Fruit fly (Drosophila melanogaster) whole organism, embryonic: Measurements from ENCODE around the gene Wwox.

ENCODE experiments used
- CG10274 ChIP-seq: fragments of 200-800 bp; sonication (Bioruptor generic); optimal IDR thresholded peaks from 3 replicates; lab custom pipeline; 2017; ENCODE audit warnings: missing biosample characterization, mild to moderate bottlenecking, missing genetic modification characterization
- CG14050 ChIP-seq: fragments of 200-800 bp; sonication (Bioruptor generic); IDR thresholded peaks from 3 replicates; pipeline ENCODE4 v1.3.6; 2022; ENCODE audit warnings: missing biosample characterization, missing genetic modification characterization
- CG14441 ChIP-seq: fragments of 200-800 bp; sonication (Bioruptor generic); IDR thresholded peaks from 2 replicates; pipeline ENCODE4 v1.3.6; 2022; ENCODE audit warnings: missing biosample characterization, missing genetic modification characterization
- CG17359 ChIP-seq: fragments of 200-800 bp; sonication (Bioruptor generic); optimal IDR thresholded peaks from 3 replicates; lab custom pipeline; 2018; ENCODE audit warnings: missing biosample characterization, mild to moderate bottlenecking, missing genetic modification characterization, moderate library complexity
- CG17912 ChIP-seq: fragments of 200-800 bp; sonication (Bioruptor generic); optimal IDR thresholded peaks from 2 replicates; lab custom pipeline; 2018; ENCODE audit warnings: missing biosample characterization, mild to moderate bottlenecking, missing genetic modification characterization
- CG18262 ChIP-seq: fragments of 200-800 bp; optimal IDR thresholded peaks from 3 replicates; lab custom pipeline; 2019; ENCODE audit warnings: missing biosample characterization, mild to moderate bottlenecking, missing genetic modification characterization, moderate library complexity
- CG2129 ChIP-seq: fragments of 200-800 bp; sonication (Bioruptor generic); IDR thresholded peaks from 2 replicates; pipeline ENCODE4 v1.3.6; 2022; ENCODE audit warnings: missing biosample characterization, missing genetic modification characterization; ENCODE audit not compliant: partially characterized antibody
- CG2199 ChIP-seq: fragments of 200-800 bp; sonication (Bioruptor generic); IDR thresholded peaks from 3 replicates; pipeline ENCODE4 v1.3.6; 2022; ENCODE audit warnings: missing biosample characterization, missing genetic modification characterization
- CG30431 ChIP-seq: fragments of 200-800 bp; sonication (Bioruptor generic); optimal IDR thresholded peaks from 2 replicates; lab custom pipeline; 2017; ENCODE audit warnings: missing biosample characterization, missing genetic modification characterization
- CG34376 ChIP-seq: fragments of 200-800 bp; sonication (Bioruptor generic); optimal IDR thresholded peaks from 2 replicates; lab custom pipeline; 2018; ENCODE audit warnings: missing biosample characterization, mild to moderate bottlenecking, missing genetic modification characterization
- CG3847 ChIP-seq: fragments of 200-800 bp; sonication (Bioruptor generic); IDR thresholded peaks from 2 replicates; pipeline ENCODE4 v1.3.6; 2022; ENCODE audit warnings: missing biosample characterization, missing genetic modification characterization
- CG4282 ChIP-seq: fragments of 200-800 bp; sonication (Bioruptor generic); optimal IDR thresholded peaks from 2 replicates; lab custom pipeline; 2016; ENCODE audit warnings: missing biosample characterization, missing genetic modification characterization
- CG7357 ChIP-seq: fragments of 200-800 bp; sonication (Bioruptor generic); IDR thresholded peaks from 3 replicates; pipeline ENCODE4 v1.3.6; 2022; ENCODE audit warnings: missing biosample characterization, missing genetic modification characterization
- CG8924 ChIP-seq: fragments of 200-800 bp; optimal IDR thresholded peaks from 3 replicates; lab custom pipeline; 2019; ENCODE audit warnings: missing biosample characterization, mild to moderate bottlenecking, missing genetic modification characterization, moderate library complexity
- CG9932 ChIP-seq: fragments of 200-800 bp; sonication (Bioruptor generic); IDR thresholded peaks from 2 replicates; pipeline ENCODE4 v1.3.6; 2022; ENCODE audit warnings: missing biosample characterization, missing genetic modification characterization
- Dip3 ChIP-seq: fragments of 200-800 bp; sonication (Bioruptor generic); optimal IDR thresholded peaks from 3 replicates; lab custom pipeline; 2016; ENCODE audit warnings: missing biosample characterization, missing genetic modification characterization
- Doc2 ChIP-seq: fragments of 200-800 bp; sonication (Bioruptor generic); IDR thresholded peaks from 2 replicates; pipeline ENCODE4 v1.3.6; 2022; ENCODE audit warnings: missing biosample characterization, missing genetic modification characterization
- Eip74EF ChIP-seq, 2 experiments: fragments of 200-800 bp in 1 of 2; fragments of >200 bp in 1 of 2; sonication (Bioruptor generic) in 1 of 2; optimal IDR thresholded peaks; 2 replicates each; lab custom pipeline; 2017 to 2019; ENCODE audit warnings: missing biosample characterization in 2 of 2, missing genetic modification characterization in 2 of 2, mild to moderate bottlenecking in 1 of 2, moderate library complexity in 1 of 2
- HLHmδ ChIP-seq: fragments of 200-800 bp; sonication (Bioruptor generic); optimal IDR thresholded peaks from 2 replicates; lab custom pipeline; 2018; ENCODE audit warnings: missing biosample characterization, mild to moderate bottlenecking, missing genetic modification characterization, moderate library complexity
- Lhr ChIP-seq: fragments of 200-800 bp; sonication (Bioruptor generic); optimal IDR thresholded peaks from 3 replicates; lab custom pipeline; 2017; ENCODE audit warnings: mild to moderate bottlenecking, missing biosample characterization, missing genetic modification reagents, missing genetic modification characterization
- Lpt ChIP-seq: fragments of >200 bp; optimal IDR thresholded peaks from 2 replicates; lab custom pipeline; 2018; ENCODE audit warnings: missing biosample characterization, missing genetic modification characterization
- NK7.1 ChIP-seq: fragments of 200-800 bp; sonication (Bioruptor generic); optimal IDR thresholded peaks from 3 replicates; lab custom pipeline; 2016; ENCODE audit warnings: missing biosample characterization, missing genetic modification characterization
- Oli ChIP-seq: fragments of 200-800 bp; sonication (Bioruptor generic); optimal IDR thresholded peaks from 2 replicates; lab custom pipeline; 2018; ENCODE audit warnings: missing biosample characterization, mild to moderate bottlenecking, missing genetic modification characterization, moderate library complexity
- Optix ChIP-seq: fragments of 200-800 bp; sonication (Bioruptor generic); IDR thresholded peaks from 3 replicates; pipeline ENCODE4 v1.3.6; 2022; ENCODE audit warnings: missing biosample characterization, missing genetic modification characterization
- Poxn ChIP-seq: fragments of 200-800 bp; sonication (Bioruptor generic); IDR thresholded peaks from 2 replicates; pipeline ENCODE4 v1.3.6; 2022; ENCODE audit warnings: missing biosample characterization, missing genetic modification characterization
- Sry-β ChIP-seq: fragments of 200-800 bp; sonication (Bioruptor generic); optimal IDR thresholded peaks from 2 replicates; lab custom pipeline; 2018; ENCODE audit warnings: missing biosample characterization, mild to moderate bottlenecking, missing genetic modification characterization, moderate library complexity
- Usf ChIP-seq: fragments of 200-800 bp; sonication (Bioruptor generic); optimal IDR thresholded peaks from 2 replicates; lab custom pipeline; 2017; ENCODE audit warnings: missing genotype, missing biosample characterization, missing genetic modification characterization
- Xrp1 ChIP-seq: fragments of 200-800 bp; sonication (Bioruptor generic); IDR thresholded peaks from 2 replicates; pipeline ENCODE4 v1.3.6; 2022; ENCODE audit warnings: missing biosample characterization, missing genetic modification characterization
- ase ChIP-seq: fragments of 200-800 bp; sonication (Bioruptor generic); IDR thresholded peaks from 3 replicates; pipeline ENCODE4 v1.3.6; 2022; ENCODE audit warnings: missing biosample characterization, missing genetic modification characterization
- crp ChIP-seq, 2 experiments: fragments of 200-800 bp; sonication (Bioruptor generic); optimal IDR thresholded peaks; 2 replicates in 1 of 2; 3 replicates in 1 of 2; lab custom pipeline; 2017; ENCODE audit warnings: missing biosample characterization in 2 of 2, missing genetic modification characterization in 2 of 2, mild to moderate bottlenecking in 1 of 2, moderate library complexity in 1 of 2
- danr ChIP-seq: fragments of 200-800 bp; sonication (Bioruptor generic); IDR thresholded peaks from 2 replicates; pipeline ENCODE4 v1.3.6; 2022; ENCODE audit warnings: missing biosample characterization, missing genetic modification characterization
- ems ChIP-seq: fragments of 200-800 bp; sonication (Bioruptor generic); optimal IDR thresholded peaks from 3 replicates; lab custom pipeline; 2016; ENCODE audit warnings: missing biosample characterization, missing genetic modification characterization
- gem ChIP-seq: fragments of 200-800 bp; sonication (Bioruptor generic); optimal IDR thresholded peaks from 2 replicates; lab custom pipeline; 2019; ENCODE audit warnings: missing biosample characterization, mild to moderate bottlenecking, missing genetic modification characterization, moderate library complexity
- gfzf ChIP-seq: fragments of 200-800 bp; sonication (Bioruptor generic); optimal IDR thresholded peaks from 2 replicates; lab custom pipeline; 2016; ENCODE audit warnings: missing biosample characterization, mild to moderate bottlenecking, missing genetic modification characterization, moderate library complexity
- hbn ChIP-seq: fragments of 200-800 bp; sonication (Bioruptor generic); IDR thresholded peaks from 2 replicates; pipeline ENCODE4 v1.3.6; 2022; ENCODE audit warnings: missing biosample characterization, missing genetic modification characterization; ENCODE audit not compliant: partially characterized antibody
- hth ChIP-seq: fragments of >200 bp; optimal IDR thresholded peaks from 2 replicates; lab custom pipeline; 2017; ENCODE audit warnings: inconsistent platforms
- ind ChIP-seq: fragments of 200-800 bp; sonication (Bioruptor generic); optimal IDR thresholded peaks from 3 replicates; lab custom pipeline; 2016; ENCODE audit warnings: missing biosample characterization, missing genetic modification characterization
- jumu ChIP-seq: fragments of 200-800 bp; sonication (Bioruptor generic); optimal IDR thresholded peaks from 3 replicates; lab custom pipeline; 2016; ENCODE audit warnings: missing biosample characterization, missing genetic modification characterization
- kay ChIP-seq: fragments of 200-800 bp; sonication (Bioruptor generic); optimal IDR thresholded peaks from 2 replicates; lab custom pipeline; 2016; ENCODE audit warnings: missing biosample characterization, missing genetic modification characterization
- lab ChIP-seq: fragments of 200-800 bp; sonication (Bioruptor generic); optimal IDR thresholded peaks from 3 replicates; lab custom pipeline; 2017; ENCODE audit warnings: missing biosample characterization, missing genetic modification characterization, mild to moderate bottlenecking, moderate library complexity, missing genetic modification reagents
- lola ChIP-seq, 3 experiments: fragments of >200 bp in 2 of 3; fragments of 200-800 bp in 1 of 3; sonication (Bioruptor generic) in 1 of 3; optimal IDR thresholded peaks; 2 replicates each; lab custom pipeline; 2017 to 2019; ENCODE audit warnings: missing biosample characterization in 3 of 3, missing genetic modification characterization in 3 of 3, mild to moderate bottlenecking in 1 of 3, moderate library complexity in 1 of 3
- onecut ChIP-seq: fragments of 200-800 bp; sonication (Bioruptor generic); IDR thresholded peaks from 2 replicates; pipeline ENCODE4 v1.3.6; 2022; ENCODE audit warnings: missing biosample characterization, missing genetic modification characterization
- psq ChIP-seq: fragments of 200-800 bp; sonication (Bioruptor generic); optimal IDR thresholded peaks from 2 replicates; lab custom pipeline; 2017; ENCODE audit warnings: missing biosample characterization, missing genetic modification characterization
- pzg ChIP-seq: fragments of 200-800 bp; sonication (Bioruptor generic); optimal IDR thresholded peaks from 3 replicates; lab custom pipeline; 2018; ENCODE audit warnings: missing biosample characterization, mild to moderate bottlenecking, missing genetic modification characterization, moderate library complexity
- sens-2 ChIP-seq: fragments of 200-800 bp; sonication (Bioruptor generic); IDR thresholded peaks from 2 replicates; pipeline ENCODE4 v1.3.6; 2022; ENCODE audit warnings: missing biosample characterization, missing genetic modification characterization
- shn ChIP-seq: fragments of 200-800 bp; sonication (Bioruptor generic); optimal IDR thresholded peaks from 3 replicates; lab custom pipeline; 2016; ENCODE audit warnings: missing biosample characterization, missing genetic modification characterization
- sna ChIP-seq: fragments of 200-800 bp; sonication (Bioruptor generic); IDR thresholded peaks from 2 replicates; pipeline ENCODE4 v1.3.6; 2022; ENCODE audit warnings: missing biosample characterization, missing genetic modification characterization; ENCODE audit not compliant: partially characterized antibody
- sqz ChIP-seq: fragments of 200-800 bp; sonication (Bioruptor generic); optimal IDR thresholded peaks from 3 replicates; lab custom pipeline; 2018; ENCODE audit warnings: missing biosample characterization, mild to moderate bottlenecking, missing genetic modification characterization
- trh ChIP-seq: fragments of 200-800 bp; sonication (Bioruptor generic); optimal IDR thresholded peaks from 2 replicates; lab custom pipeline; 2016; ENCODE audit warnings: missing biosample characterization, missing genetic modification characterization
- tx ChIP-seq: fragments of 200-800 bp; sonication (Bioruptor generic); optimal IDR thresholded peaks from 2 replicates; lab custom pipeline; 2016; ENCODE audit warnings: missing biosample characterization, missing genetic modification characterization
- unpg ChIP-seq: fragments of 200-800 bp; sonication (Bioruptor generic); optimal IDR thresholded peaks from 3 replicates; lab custom pipeline; 2018; ENCODE audit warnings: missing biosample characterization, mild to moderate bottlenecking, missing genetic modification characterization, moderate library complexity
- vfl ChIP-seq: fragments of 200-800 bp; sonication (Bioruptor generic); optimal IDR thresholded peaks from 2 replicates; lab custom pipeline; 2016; ENCODE audit warnings: missing biosample characterization, missing genetic modification characterization

The Wwox gene

DNA sequence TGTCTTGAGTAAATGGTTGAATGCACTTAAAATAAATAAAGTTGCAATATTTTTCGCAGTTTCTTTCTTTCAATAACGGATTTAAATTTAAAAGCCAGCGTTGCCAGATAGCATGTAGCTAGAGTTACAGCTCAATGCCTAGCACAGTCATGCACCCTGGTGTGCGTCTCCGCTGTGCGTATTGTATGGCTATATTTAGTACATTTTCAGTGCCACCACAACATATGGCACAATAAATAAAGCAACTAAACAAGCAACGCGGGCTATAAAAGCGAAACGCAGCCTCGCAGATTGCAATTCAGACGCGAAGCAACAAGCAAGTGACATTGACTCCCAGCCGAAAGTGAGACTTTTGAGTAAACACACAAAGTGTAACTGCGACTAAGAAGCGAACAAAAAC lies 5.4 kb downstream of the Wwox start, which contains the start of gene Sirup (continued):
- TF ChIP-seq CG14050 (GFP tag; lab: Robert Waterston, UW) (no peak; the same call in 2 of the 3 replicates), hth (lab: Kevin White, UChicago) (no peak), ase (GFP tag; lab: Robert Waterston, UW) (no peak), pzg (GFP tag; lab: Kevin White, UChicago) (peak; percentile 92), Lhr (GFP tag; lab: Kevin White, UChicago) (peak; percentile 79), CG4282 (GFP tag; lab: Kevin White, UChicago) (no peak), Eip74EF (GFP tag; optimal IDR thresholded peaks at IDR 0.05; lab: Kevin White, UChicago) (no peak), sqz (GFP tag; lab: Kevin White, UChicago) (no peak), Usf (no peak), onecut (GFP tag; lab: Robert Waterston, UW) (no peak; the same call in 1 of the 2 replicates), unpg (GFP tag; lab: Kevin White, UChicago) (no peak), danr (GFP tag; lab: Robert Waterston, UW) (no peak), CG17359 (tag; lab: Kevin White, UChicago) (no peak), CG2129 (GFP tag; lab: Robert Waterston, UW) (no peak), Lpt (no peak), Oli (no peak), kay (GFP tag; lab: Kevin White, UChicago) (no peak), crp (GFP tag; optimal IDR thresholded peaks at IDR 0.05; lab: Kevin White, UChicago) (peak; percentile 32 to 86), Optix (GFP tag; lab: Robert Waterston, UW) (no peak), Xrp1 (GFP tag; lab: Robert Waterston, UW) (no peak), vfl (GFP tag; lab: Kevin White, UChicago) (no peak), HLHmδ (GFP tag; lab: Kevin White, UChicago) (no peak), CG7357 (GFP tag; lab: Robert Waterston, UW) (no peak), NK7.1 (GFP tag; lab: Kevin White, UChicago) (no peak), gem (no peak), tx (GFP tag; lab: Kevin White, UChicago) (peak; percentile 14), lab (GFP tag; lab: Kevin White, UChicago) (no peak), CG2199 (peak; percentile 89), shn (GFP tag; lab: Kevin White, UChicago) (no peak), psq (GFP tag; lab: Kevin White, UChicago) (no peak), Dip3 (GFP tag; lab: Kevin White, UChicago) (no peak), lola (GFP tag; optimal IDR thresholded peaks at IDR 0.05; lab: Kevin White, UChicago) (no peak), sna (GFP tag; lab: Robert Waterston, UW) (no peak), CG10274 (GFP tag; lab: Kevin White, UChicago) (no peak), ems (GFP tag; lab: Kevin White, UChicago) (no peak), CG17912 (GFP tag; lab: Kevin White, UChicago) (peak; percentile 11), CG9932 (GFP tag; lab: Robert Waterston, UW) (peak; percentile 38), ind (GFP tag; lab: Kevin White, UChicago) (no peak), CG3847 (GFP tag; lab: Robert Waterston, UW) (peak; percentile 55; the same call in 1 of the 2 replicates), Poxn (GFP tag; lab: Robert Waterston, UW) (no peak), CG14441 (0 out of 2 replicates have a peak, but pooled peaks have one; percentile 9), Doc2 (GFP tag; lab: Robert Waterston, UW) (no peak), CG8924 (tag; lab: Kevin White, UChicago) (no peak), CG34376 (GFP tag; lab: Kevin White, UChicago) (no peak), CG18262 (tag; lab: Kevin White, UChicago) (no peak), CG30431 (GFP tag; lab: Kevin White, UChicago) (no peak), Sry-β (GFP tag; lab: Kevin White, UChicago) (no peak), sens-2 (GFP tag; lab: Robert Waterston, UW) (no peak), trh (GFP tag; lab: Kevin White, UChicago) (no peak), gfzf (peak; percentile 91), hbn (GFP tag; lab: Robert Waterston, UW) (no peak), jumu (GFP tag; lab: Kevin White, UChicago) (no peak)
